Fruit fly (Drosophila melanogaster) whole organism, prepupa: Measurements from ENCODE around the gene Rpt6R.

Experiments
- Blimp-1 ChIP-seq: fragments of 200-800 bp; sonication (Bioruptor generic); optimal IDR thresholded peaks from 3 replicates; lab custom pipeline; 2017; ENCODE audit warnings: missing biosample characterization, missing genetic modification characterization, mild to moderate bottlenecking, moderate library complexity, missing genetic modification reagents
- CG10631 ChIP-seq: fragments of 200-800 bp; sonication (Bioruptor generic); optimal IDR thresholded peaks from 2 replicates; lab custom pipeline; 2016; ENCODE audit warnings: missing biosample characterization, missing genetic modification characterization
- CG11294 ChIP-seq: fragments of 200-800 bp; sonication (Bioruptor generic); IDR thresholded peaks from 2 replicates; pipeline ENCODE4 v1.3.6; 2022; ENCODE audit warnings: missing biosample characterization, missing genetic modification characterization
- CG11902 ChIP-seq: fragments of 200-800 bp; sonication (Bioruptor generic); optimal IDR thresholded peaks from 3 replicates; lab custom pipeline; 2016; ENCODE audit warnings: missing biosample characterization, missing genetic modification characterization
- CG15336 ChIP-seq: fragments of 200-800 bp; sonication (Bioruptor generic); IDR thresholded peaks from 2 replicates; pipeline ENCODE4 v1.3.6; 2022; ENCODE audit warnings: missing biosample characterization, missing genetic modification characterization
- CG1621 ChIP-seq: fragments of 200-800 bp; sonication (Bioruptor generic); optimal IDR thresholded peaks from 3 replicates; lab custom pipeline; 2018; ENCODE audit warnings: missing biosample characterization, mild to moderate bottlenecking, missing genetic modification characterization
- CG3032 ChIP-seq: fragments of 200-800 bp; optimal IDR thresholded peaks from 2 replicates; lab custom pipeline; 2019; ENCODE audit warnings: missing biosample characterization, mild to moderate bottlenecking, missing genetic modification characterization, moderate library complexity
- CG31627 ChIP-seq: fragments of 200-800 bp; sonication (Bioruptor generic); optimal IDR thresholded peaks from 3 replicates; lab custom pipeline; 2016; ENCODE audit warnings: missing biosample characterization, missing genetic modification characterization
- CG32006 ChIP-seq: fragments of 200-800 bp; sonication (Bioruptor generic); optimal IDR thresholded peaks from 3 replicates; lab custom pipeline; 2017; ENCODE audit warnings: missing biosample characterization, mild to moderate bottlenecking, missing genetic modification characterization
- CG34406 ChIP-seq: fragments of 200-800 bp; sonication (Bioruptor generic); optimal IDR thresholded peaks from 3 replicates; lab custom pipeline; 2016; ENCODE audit warnings: missing biosample characterization, missing genetic modification characterization
- CG3919 ChIP-seq: fragments of 200-800 bp; sonication (Bioruptor generic); optimal IDR thresholded peaks from 3 replicates; lab custom pipeline; 2016; ENCODE audit warnings: missing biosample characterization, missing genetic modification characterization
- CG4318 ChIP-seq: fragments of 200-800 bp; sonication (Bioruptor generic); optimal IDR thresholded peaks from 3 replicates; lab custom pipeline; 2017; ENCODE audit warnings: missing biosample characterization, mild to moderate bottlenecking, missing genetic modification characterization
- CG6163 ChIP-seq: fragments of 200-800 bp; sonication (Bioruptor generic); IDR thresholded peaks from 3 replicates; pipeline ENCODE4 v1.3.6; 2022; ENCODE audit warnings: missing biosample characterization, missing genetic modification characterization
- CG6792 ChIP-seq: fragments of 200-800 bp; sonication (Bioruptor generic); optimal IDR thresholded peaks from 3 replicates; lab custom pipeline; 2016; ENCODE audit warnings: missing biosample characterization, missing genetic modification characterization
- CG6808 ChIP-seq: fragments of 200-800 bp; sonication (Bioruptor generic); optimal IDR thresholded peaks from 3 replicates; lab custom pipeline; 2017; ENCODE audit warnings: missing biosample characterization, missing genetic modification characterization, mild to moderate bottlenecking, moderate library complexity, missing genetic modification reagents
- CG7368 ChIP-seq: fragments of 200-800 bp; sonication (Bioruptor generic); optimal IDR thresholded peaks from 3 replicates; lab custom pipeline; 2016; ENCODE audit warnings: missing biosample characterization, missing genetic modification characterization
- CG8119 ChIP-seq: fragments of 200-800 bp; sonication (Bioruptor generic); IDR thresholded peaks from 3 replicates; pipeline ENCODE4 v1.3.6; 2022; ENCODE audit warnings: missing biosample characterization, missing genetic modification characterization
- CG8319 ChIP-seq: fragments of 200-800 bp; sonication (Bioruptor generic); optimal IDR thresholded peaks from 3 replicates; lab custom pipeline; 2016; ENCODE audit warnings: missing biosample characterization, missing genetic modification characterization
- CG8632 ChIP-seq: fragments of 200-800 bp; sonication (Bioruptor generic); optimal IDR thresholded peaks from 3 replicates; lab custom pipeline; 2016; ENCODE audit warnings: missing biosample characterization, missing genetic modification characterization
- Eip78C ChIP-seq: fragments of 200-800 bp; sonication (Bioruptor generic); peaks from one replicate; lab custom pipeline; 2016; ENCODE audit warnings: missing biosample characterization, missing genetic modification characterization
- Ets21C ChIP-seq: fragments of 200-800 bp; sonication (Bioruptor generic); optimal IDR thresholded peaks from 3 replicates; lab custom pipeline; 2016; ENCODE audit warnings: missing biosample characterization, missing genetic modification characterization
- Hr38 ChIP-seq: sonication (Bioruptor generic); optimal IDR thresholded peaks from 2 replicates; lab custom pipeline; 2016; ENCODE audit warnings: missing biosample characterization, missing genetic modification characterization
- Hr4 ChIP-seq: fragments of 200-800 bp; sonication (Bioruptor generic); optimal IDR thresholded peaks from 3 replicates; lab custom pipeline; 2016; ENCODE audit warnings: missing biosample characterization, missing genetic modification characterization
- Lpt ChIP-seq: fragments of 200-800 bp; sonication (Bioruptor generic); optimal IDR thresholded peaks from 3 replicates; lab custom pipeline; 2016; ENCODE audit warnings: missing biosample characterization, missing genetic modification characterization
- Met ChIP-seq: fragments of 200-800 bp; sonication (Bioruptor generic); optimal IDR thresholded peaks from 3 replicates; lab custom pipeline; 2016; ENCODE audit warnings: missing biosample characterization, missing genetic modification characterization
- OdsH ChIP-seq: fragments of 200-800 bp; sonication (Bioruptor generic); optimal IDR thresholded peaks from 3 replicates; lab custom pipeline; 2016; ENCODE audit warnings: missing biosample characterization, missing genetic modification characterization
- Sox102F ChIP-seq: fragments of 200-800 bp; sonication (Bioruptor generic); optimal IDR thresholded peaks from 2 replicates; lab custom pipeline; 2016; ENCODE audit warnings: missing biosample characterization, mild to moderate bottlenecking, missing genetic modification characterization
- Sox15 ChIP-seq: fragments of 200-800 bp; sonication (Bioruptor generic); optimal IDR thresholded peaks from 3 replicates; lab custom pipeline; 2016; ENCODE audit warnings: missing biosample characterization, missing genetic modification characterization
- achi ChIP-seq: fragments of 200-800 bp; sonication (Bioruptor generic); optimal IDR thresholded peaks from 3 replicates; lab custom pipeline; 2016; ENCODE audit warnings: missing biosample characterization, missing genetic modification characterization
- acj6 ChIP-seq: fragments of 200-800 bp; sonication (Bioruptor generic); optimal IDR thresholded peaks from 3 replicates; lab custom pipeline; 2016; ENCODE audit warnings: missing biosample characterization, missing genetic modification characterization
- cyc ChIP-seq: fragments of 200-800 bp; sonication (Bioruptor generic); optimal IDR thresholded peaks from 3 replicates; lab custom pipeline; 2016; ENCODE audit warnings: missing biosample characterization, missing genetic modification characterization
- dac ChIP-seq: fragments of 200-800 bp; sonication (Bioruptor generic); optimal IDR thresholded peaks from 2 replicates; lab custom pipeline; 2017; ENCODE audit warnings: missing biosample characterization, mild to moderate bottlenecking, missing genetic modification characterization
- dsx ChIP-seq: fragments of 200-800 bp; optimal IDR thresholded peaks from 3 replicates; lab custom pipeline; 2019; ENCODE audit warnings: missing biosample characterization, mild to moderate bottlenecking, missing genetic modification characterization, moderate library complexity; ENCODE audit not compliant: poor library complexity, severe bottlenecking
- eg ChIP-seq: fragments of 200-800 bp; sonication (Bioruptor generic); IDR thresholded peaks from 3 replicates; pipeline ENCODE4 v1.3.6; 2022; ENCODE audit warnings: missing biosample characterization, missing genetic modification characterization
- esn ChIP-seq: fragments of 200-800 bp; sonication (Bioruptor generic); optimal IDR thresholded peaks from 2 replicates; lab custom pipeline; 2016; ENCODE audit warnings: missing biosample characterization, mild to moderate bottlenecking, missing genetic modification characterization, moderate library complexity
- fd59A ChIP-seq: fragments of 200-800 bp; sonication (Bioruptor generic); optimal IDR thresholded peaks from 2 replicates; lab custom pipeline; 2017; ENCODE audit warnings: missing biosample characterization, mild to moderate bottlenecking, missing genetic modification characterization, missing genetic modification reagents
- fd85E ChIP-seq: fragments of 200-800 bp; sonication (Bioruptor generic); optimal IDR thresholded peaks from 3 replicates; lab custom pipeline; 2016; ENCODE audit warnings: missing biosample characterization, missing genetic modification characterization
- fkh ChIP-seq: fragments of 200-800 bp; sonication (Bioruptor generic); optimal IDR thresholded peaks from 3 replicates; lab custom pipeline; 2017; ENCODE audit warnings: missing biosample characterization, mild to moderate bottlenecking, missing genetic modification characterization, moderate library complexity
- lz ChIP-seq: fragments of 200-800 bp; sonication (Bioruptor generic); optimal IDR thresholded peaks from 3 replicates; lab custom pipeline; 2016; ENCODE audit warnings: missing biosample characterization, missing genetic modification characterization
- net ChIP-seq: fragments of 200-800 bp; sonication (Bioruptor generic); optimal IDR thresholded peaks from 3 replicates; lab custom pipeline; 2016; ENCODE audit warnings: missing biosample characterization, missing genetic modification characterization
- pdm3 ChIP-seq: fragments of 200-800 bp; sonication (Bioruptor generic); optimal IDR thresholded peaks from 3 replicates; lab custom pipeline; 2016; ENCODE audit warnings: missing biosample characterization, missing genetic modification characterization
- salr ChIP-seq, 2 experiments: fragments of 200-800 bp; sonication (Bioruptor generic); optimal IDR thresholded peaks; 3 replicates each; lab custom pipeline; 2016 to 2018; ENCODE audit warnings: missing biosample characterization in 2 of 2, missing genetic modification characterization in 2 of 2, mild to moderate bottlenecking in 1 of 2
- spab ChIP-seq: fragments of 200-800 bp; sonication (Bioruptor generic); optimal IDR thresholded peaks from 2 replicates; lab custom pipeline; 2017; ENCODE audit warnings: missing biosample characterization, mild to moderate bottlenecking, missing genetic modification characterization, missing genetic modification reagents
- svp ChIP-seq: fragments of 200-800 bp; sonication (Bioruptor generic); peaks from one replicate; lab custom pipeline; 2016; ENCODE audit warnings: missing biosample characterization, missing genetic modification characterization
- topi ChIP-seq: fragments of 200-800 bp; sonication (Bioruptor generic); optimal IDR thresholded peaks from 3 replicates; lab custom pipeline; 2016; ENCODE audit warnings: missing biosample characterization, missing genetic modification characterization

Rpt6R gene

dm6 chr3R:30605889-30606288, 22.4 kb upstream of the Rpt6R start, which contains the start of gene CG31016:
Gene CG31016, plus strand, starts transcription at chr3R:30606189.
- TF ChIP-seq esn (GFP tag; lab: Kevin White, UChicago) (no peak), CG8319 (GFP tag; lab: Kevin White, UChicago) (no peak), CG10631 (no peak), OdsH (GFP tag; lab: Kevin White, UChicago) (no peak), CG6163 (GFP tag; lab: Robert Waterston, UW) (no peak), Sox15 (GFP tag; lab: Kevin White, UChicago) (no peak), fd59A (GFP tag; lab: Kevin White, UChicago) (no peak), fd85E (GFP tag; lab: Kevin White, UChicago) (no peak), lz (no peak), Lpt (GFP tag; lab: Kevin White, UChicago) (no peak), CG1621 (tag; lab: Kevin White, UChicago) (no peak), Sox102F (GFP tag; lab: Kevin White, UChicago) (no peak), Ets21C (no peak), Hr38 (GFP tag; lab: Kevin White, UChicago) (no peak)

- TF ChIP-seq CG6163 (GFP tag; lab: Robert Waterston, UW) (no peak), achi (GFP tag; lab: Kevin White, UChicago) (no peak), CG8632 (GFP tag; lab: Kevin White, UChicago) (no peak), net (no peak), Hr4 (GFP tag; lab: Kevin White, UChicago) (no peak), Hr38 (GFP tag; lab: Kevin White, UChicago) (no peak)
These were observed 20.4 kb upstream of the Rpt6R start, which contains the start of gene PH4alphaNE3 for dm6 chr3R:30603881-30604280. Gene PH4alphaNE3, plus strand, starts transcription at chr3R:30604181.

- TF ChIP-seq Eip78C (GFP tag; lab: Kevin White, UChicago) (peak; percentile 67), acj6 (peak; percentile 30), CG6163 (GFP tag; lab: Robert Waterston, UW) (peak; percentile 54; the same call in 2 of the 3 replicates), salr (GFP tag; optimal IDR thresholded peaks at IDR 0.05; lab: Kevin White, UChicago) (no peak), CG4318 (GFP tag; lab: Kevin White, UChicago) (no peak), achi (GFP tag; lab: Kevin White, UChicago) (no peak), CG3919 (GFP tag; lab: Kevin White, UChicago) (peak; percentile 14), Met (GFP tag; lab: Kevin White, UChicago) (peak; percentile 41), Blimp-1 (GFP tag; lab: Kevin White, UChicago) (no peak), CG6792 (peak; percentile 11), CG8119 (GFP tag; lab: Robert Waterston, UW) (0 out of 3 replicates have a peak, but pooled peaks have one; percentile 14), cyc (peak; percentile 30), Sox15 (GFP tag; lab: Kevin White, UChicago) (no peak), eg (GFP tag; lab: Robert Waterston, UW) (peak; percentile 47), CG32006 (GFP tag; lab: Kevin White, UChicago) (no peak), pdm3 (GFP tag; lab: Kevin White, UChicago) (peak; percentile 2), fkh (GFP tag; lab: Kevin White, UChicago) (peak; percentile 88), CG7368 (GFP tag; lab: Kevin White, UChicago) (peak; percentile 2), dsx (GFP tag; lab: Kevin White, UChicago) (no peak), spab (GFP tag; lab: Kevin White, UChicago) (no peak), CG15336 (GFP tag; lab: Robert Waterston, UW) (peak; percentile 32; the same call in 1 of the 2 replicates), lz (peak; percentile 55), CG8319 (GFP tag; lab: Kevin White, UChicago) (peak; percentile 35), Hr38 (GFP tag; lab: Kevin White, UChicago) (no peak), CG10631 (peak; percentile 58), CG3032 (no peak), CG6808 (GFP tag; lab: Kevin White, UChicago) (peak; percentile 93), Sox102F (GFP tag; lab: Kevin White, UChicago) (peak; percentile 0), CG11902 (GFP tag; lab: Kevin White, UChicago) (peak; percentile 9), CG34406 (GFP tag; lab: Kevin White, UChicago) (no peak), CG11294 (GFP tag; lab: Robert Waterston, UW) (no peak), Ets21C (no peak), svp (GFP tag; lab: Kevin White, UChicago) (peak; percentile 82), topi (peak; percentile 21), dac (GFP tag; lab: Kevin White, UChicago) (no peak), CG31627 (GFP tag; lab: Kevin White, UChicago) (peak; percentile 51), Hr4 (GFP tag; lab: Kevin White, UChicago) (peak; percentile 29)
These were observed 18.2 kb upstream of the Rpt6R start, which contains the start of the genes CG2246 and CG31021 for dm6 chr3R:30601440-30602256. Gene CG2246, minus strand, starts transcription at chr3R:30601489. Gene CG31021, plus strand, starts transcription at chr3R:30602206.
